Fruit fly (Drosophila melanogaster) whole organism, prepupa: ENCODE data around the gene CG15498.

ENCODE experiments used
- Blimp-1 ChIP-seq: fragments of 200-800 bp; sonication (Bioruptor generic); optimal IDR thresholded peaks from 3 replicates; lab custom pipeline; 2017; ENCODE audit warnings: missing biosample characterization, missing genetic modification characterization, mild to moderate bottlenecking, moderate library complexity, missing genetic modification reagents
- CG10631 ChIP-seq: fragments of 200-800 bp; sonication (Bioruptor generic); optimal IDR thresholded peaks from 2 replicates; lab custom pipeline; 2016; ENCODE audit warnings: missing biosample characterization, missing genetic modification characterization
- CG11762 ChIP-seq: fragments of 200-800 bp; sonication (Bioruptor generic); optimal IDR thresholded peaks from 3 replicates; lab custom pipeline; 2016; ENCODE audit warnings: missing biosample characterization, missing genetic modification characterization; ENCODE audit not compliant: insufficient read depth
- CG15336 ChIP-seq: fragments of 200-800 bp; sonication (Bioruptor generic); IDR thresholded peaks from 2 replicates; pipeline ENCODE4 v1.3.6; 2022; ENCODE audit warnings: missing biosample characterization, missing genetic modification characterization
- CG1621 ChIP-seq: fragments of 200-800 bp; sonication (Bioruptor generic); optimal IDR thresholded peaks from 3 replicates; lab custom pipeline; 2018; ENCODE audit warnings: missing biosample characterization, mild to moderate bottlenecking, missing genetic modification characterization
- CG16779 ChIP-seq: fragments of 200-800 bp; sonication (Bioruptor generic); optimal IDR thresholded peaks from 3 replicates; lab custom pipeline; 2017; ENCODE audit warnings: missing biosample characterization, mild to moderate bottlenecking, missing genetic modification characterization
- CG3032 ChIP-seq: fragments of 200-800 bp; optimal IDR thresholded peaks from 2 replicates; lab custom pipeline; 2019; ENCODE audit warnings: missing biosample characterization, mild to moderate bottlenecking, missing genetic modification characterization, moderate library complexity
- CG31627 ChIP-seq: fragments of 200-800 bp; sonication (Bioruptor generic); optimal IDR thresholded peaks from 3 replicates; lab custom pipeline; 2016; ENCODE audit warnings: missing biosample characterization, missing genetic modification characterization
- CG32006 ChIP-seq: fragments of 200-800 bp; sonication (Bioruptor generic); optimal IDR thresholded peaks from 3 replicates; lab custom pipeline; 2017; ENCODE audit warnings: missing biosample characterization, mild to moderate bottlenecking, missing genetic modification characterization
- CG34406 ChIP-seq: fragments of 200-800 bp; sonication (Bioruptor generic); optimal IDR thresholded peaks from 3 replicates; lab custom pipeline; 2016; ENCODE audit warnings: missing biosample characterization, missing genetic modification characterization
- CG3919 ChIP-seq: fragments of 200-800 bp; sonication (Bioruptor generic); optimal IDR thresholded peaks from 3 replicates; lab custom pipeline; 2016; ENCODE audit warnings: missing biosample characterization, missing genetic modification characterization
- CG4318 ChIP-seq: fragments of 200-800 bp; sonication (Bioruptor generic); optimal IDR thresholded peaks from 3 replicates; lab custom pipeline; 2017; ENCODE audit warnings: missing biosample characterization, mild to moderate bottlenecking, missing genetic modification characterization
- CG6163 ChIP-seq: fragments of 200-800 bp; sonication (Bioruptor generic); IDR thresholded peaks from 3 replicates; pipeline ENCODE4 v1.3.6; 2022; ENCODE audit warnings: missing biosample characterization, missing genetic modification characterization
- CG6276 ChIP-seq: fragments of 200-800 bp; sonication (Bioruptor generic); optimal IDR thresholded peaks from 2 replicates; lab custom pipeline; 2017; ENCODE audit warnings: missing biosample characterization, mild to moderate bottlenecking, missing genetic modification characterization
- CG6792 ChIP-seq: fragments of 200-800 bp; sonication (Bioruptor generic); optimal IDR thresholded peaks from 3 replicates; lab custom pipeline; 2016; ENCODE audit warnings: missing biosample characterization, missing genetic modification characterization
- CG6808 ChIP-seq: fragments of 200-800 bp; sonication (Bioruptor generic); optimal IDR thresholded peaks from 3 replicates; lab custom pipeline; 2017; ENCODE audit warnings: missing biosample characterization, missing genetic modification characterization, mild to moderate bottlenecking, moderate library complexity, missing genetic modification reagents
- CG6854 ChIP-seq: fragments of 200-800 bp; sonication (Bioruptor generic); optimal IDR thresholded peaks from 2 replicates; lab custom pipeline; 2017; ENCODE audit warnings: missing biosample characterization, mild to moderate bottlenecking, missing genetic modification characterization
- CG8119 ChIP-seq: fragments of 200-800 bp; sonication (Bioruptor generic); IDR thresholded peaks from 3 replicates; pipeline ENCODE4 v1.3.6; 2022; ENCODE audit warnings: missing biosample characterization, missing genetic modification characterization
- CG8319 ChIP-seq: fragments of 200-800 bp; sonication (Bioruptor generic); optimal IDR thresholded peaks from 3 replicates; lab custom pipeline; 2016; ENCODE audit warnings: missing biosample characterization, missing genetic modification characterization
- CG8632 ChIP-seq: fragments of 200-800 bp; sonication (Bioruptor generic); optimal IDR thresholded peaks from 3 replicates; lab custom pipeline; 2016; ENCODE audit warnings: missing biosample characterization, missing genetic modification characterization
- CG9139 ChIP-seq: fragments of 200-800 bp; sonication (Bioruptor generic); optimal IDR thresholded peaks from 3 replicates; lab custom pipeline; 2017; ENCODE audit warnings: missing biosample characterization, mild to moderate bottlenecking, missing genetic modification characterization
- Eip75B ChIP-seq: fragments of 200-800 bp; sonication (Bioruptor generic); optimal IDR thresholded peaks from 3 replicates; lab custom pipeline; 2016; ENCODE audit warnings: missing biosample characterization, missing genetic modification characterization
- Eip78C ChIP-seq: fragments of 200-800 bp; sonication (Bioruptor generic); peaks from one replicate; lab custom pipeline; 2016; ENCODE audit warnings: missing biosample characterization, missing genetic modification characterization
- Eip93F ChIP-seq: fragments of 200-800 bp; sonication (Bioruptor generic); optimal IDR thresholded peaks from 2 replicates; lab custom pipeline; 2016; ENCODE audit warnings: missing biosample characterization, mild to moderate bottlenecking, missing genetic modification characterization
- Ets21C ChIP-seq: fragments of 200-800 bp; sonication (Bioruptor generic); optimal IDR thresholded peaks from 3 replicates; lab custom pipeline; 2016; ENCODE audit warnings: missing biosample characterization, missing genetic modification characterization
- Ets96B ChIP-seq: fragments of 200-800 bp; optimal IDR thresholded peaks from 2 replicates; lab custom pipeline; 2019; ENCODE audit warnings: missing biosample characterization, mild to moderate bottlenecking, missing genetic modification characterization, moderate library complexity
- Gug ChIP-seq: fragments of 200-800 bp; sonication (Bioruptor generic); IDR thresholded peaks from 2 replicates; pipeline ENCODE4 v1.3.6; 2022; ENCODE audit warnings: missing biosample characterization, missing genetic modification characterization
- Hr38 ChIP-seq: sonication (Bioruptor generic); optimal IDR thresholded peaks from 2 replicates; lab custom pipeline; 2016; ENCODE audit warnings: missing biosample characterization, missing genetic modification characterization
- Hr39 ChIP-seq: fragments of 200-800 bp; sonication (Bioruptor generic); optimal IDR thresholded peaks from 2 replicates; lab custom pipeline; 2016; ENCODE audit warnings: missing biosample characterization, missing genetic modification characterization
- Hr4 ChIP-seq: fragments of 200-800 bp; sonication (Bioruptor generic); optimal IDR thresholded peaks from 3 replicates; lab custom pipeline; 2016; ENCODE audit warnings: missing biosample characterization, missing genetic modification characterization
- Lpt ChIP-seq: fragments of 200-800 bp; sonication (Bioruptor generic); optimal IDR thresholded peaks from 3 replicates; lab custom pipeline; 2016; ENCODE audit warnings: missing biosample characterization, missing genetic modification characterization
- Met ChIP-seq: fragments of 200-800 bp; sonication (Bioruptor generic); optimal IDR thresholded peaks from 3 replicates; lab custom pipeline; 2016; ENCODE audit warnings: missing biosample characterization, missing genetic modification characterization
- OdsH ChIP-seq: fragments of 200-800 bp; sonication (Bioruptor generic); optimal IDR thresholded peaks from 3 replicates; lab custom pipeline; 2016; ENCODE audit warnings: missing biosample characterization, missing genetic modification characterization
- Smox ChIP-seq: fragments of 200-800 bp; sonication (Bioruptor generic); optimal IDR thresholded peaks from 3 replicates; lab custom pipeline; 2016; ENCODE audit warnings: missing biosample characterization, missing genetic modification characterization
- Sox14 ChIP-seq: fragments of 200-800 bp; sonication (Bioruptor generic); optimal IDR thresholded peaks from 3 replicates; lab custom pipeline; 2016; ENCODE audit warnings: missing biosample characterization, missing genetic modification characterization
- Sox15 ChIP-seq: fragments of 200-800 bp; sonication (Bioruptor generic); optimal IDR thresholded peaks from 3 replicates; lab custom pipeline; 2016; ENCODE audit warnings: missing biosample characterization, missing genetic modification characterization
- achi ChIP-seq: fragments of 200-800 bp; sonication (Bioruptor generic); optimal IDR thresholded peaks from 3 replicates; lab custom pipeline; 2016; ENCODE audit warnings: missing biosample characterization, missing genetic modification characterization
- acj6 ChIP-seq: fragments of 200-800 bp; sonication (Bioruptor generic); optimal IDR thresholded peaks from 3 replicates; lab custom pipeline; 2016; ENCODE audit warnings: missing biosample characterization, missing genetic modification characterization
- cyc ChIP-seq: fragments of 200-800 bp; sonication (Bioruptor generic); optimal IDR thresholded peaks from 3 replicates; lab custom pipeline; 2016; ENCODE audit warnings: missing biosample characterization, missing genetic modification characterization
- dac ChIP-seq: fragments of 200-800 bp; sonication (Bioruptor generic); optimal IDR thresholded peaks from 2 replicates; lab custom pipeline; 2017; ENCODE audit warnings: missing biosample characterization, mild to moderate bottlenecking, missing genetic modification characterization
- dsx ChIP-seq: fragments of 200-800 bp; optimal IDR thresholded peaks from 3 replicates; lab custom pipeline; 2019; ENCODE audit warnings: missing biosample characterization, mild to moderate bottlenecking, missing genetic modification characterization, moderate library complexity; ENCODE audit not compliant: poor library complexity, severe bottlenecking
- eg ChIP-seq: fragments of 200-800 bp; sonication (Bioruptor generic); IDR thresholded peaks from 3 replicates; pipeline ENCODE4 v1.3.6; 2022; ENCODE audit warnings: missing biosample characterization, missing genetic modification characterization
- esn ChIP-seq: fragments of 200-800 bp; sonication (Bioruptor generic); optimal IDR thresholded peaks from 2 replicates; lab custom pipeline; 2016; ENCODE audit warnings: missing biosample characterization, mild to moderate bottlenecking, missing genetic modification characterization, moderate library complexity
- fd85E ChIP-seq: fragments of 200-800 bp; sonication (Bioruptor generic); optimal IDR thresholded peaks from 3 replicates; lab custom pipeline; 2016; ENCODE audit warnings: missing biosample characterization, missing genetic modification characterization
- fkh ChIP-seq: fragments of 200-800 bp; sonication (Bioruptor generic); optimal IDR thresholded peaks from 3 replicates; lab custom pipeline; 2017; ENCODE audit warnings: missing biosample characterization, mild to moderate bottlenecking, missing genetic modification characterization, moderate library complexity
- lz ChIP-seq: fragments of 200-800 bp; sonication (Bioruptor generic); optimal IDR thresholded peaks from 3 replicates; lab custom pipeline; 2016; ENCODE audit warnings: missing biosample characterization, missing genetic modification characterization
- net ChIP-seq: fragments of 200-800 bp; sonication (Bioruptor generic); optimal IDR thresholded peaks from 3 replicates; lab custom pipeline; 2016; ENCODE audit warnings: missing biosample characterization, missing genetic modification characterization
- pdm3 ChIP-seq: fragments of 200-800 bp; sonication (Bioruptor generic); optimal IDR thresholded peaks from 3 replicates; lab custom pipeline; 2016; ENCODE audit warnings: missing biosample characterization, missing genetic modification characterization
- salr ChIP-seq, 2 experiments: fragments of 200-800 bp; sonication (Bioruptor generic); optimal IDR thresholded peaks; 3 replicates each; lab custom pipeline; 2016 to 2018; ENCODE audit warnings: missing biosample characterization in 2 of 2, missing genetic modification characterization in 2 of 2, mild to moderate bottlenecking in 1 of 2
- spab ChIP-seq: fragments of 200-800 bp; sonication (Bioruptor generic); optimal IDR thresholded peaks from 2 replicates; lab custom pipeline; 2017; ENCODE audit warnings: missing biosample characterization, mild to moderate bottlenecking, missing genetic modification characterization, missing genetic modification reagents
- ss ChIP-seq, 2 experiments: fragments of 200-800 bp; sonication (Bioruptor generic); optimal IDR thresholded peaks; 2 replicates in 1 of 2; 3 replicates in 1 of 2; lab custom pipeline; 2017 to 2018; ENCODE audit warnings: mild to moderate bottlenecking in 2 of 2, missing biosample characterization in 2 of 2, missing genetic modification characterization in 2 of 2, moderate library complexity in 1 of 2
- svp ChIP-seq: fragments of 200-800 bp; sonication (Bioruptor generic); peaks from one replicate; lab custom pipeline; 2016; ENCODE audit warnings: missing biosample characterization, missing genetic modification characterization
- vri ChIP-seq: fragments of 200-800 bp; sonication (Bioruptor generic); optimal IDR thresholded peaks from 3 replicates; lab custom pipeline; 2016; ENCODE audit warnings: missing biosample characterization, mild to moderate bottlenecking, missing genetic modification characterization

CG15498 gene

dm6 chr3R:21597877-21598276, 28.9 kb upstream of the CG15498 start:
- no peak for TF ChIP-seq Sox15
- peak; percentile 82 for TF ChIP-seq CG8119 (GFP tag; lab: Robert Waterston, UW)
- TF ChIP-seq acj6 (GFP tag; lab: Kevin White, UChicago) = peak; percentile 35
- TF ChIP-seq CG34406 = no peak
- peak; percentile 77 for TF ChIP-seq eg
- TF ChIP-seq CG6792 (GFP tag; lab: Kevin White, UChicago) = peak; percentile 18
- peak; percentile 66 for TF ChIP-seq Hr4 (GFP tag; lab: Kevin White, UChicago)
- TF ChIP-seq CG11762 (GFP tag; lab: Kevin White, UChicago) = no peak
- TF ChIP-seq Smox (GFP tag; lab: Kevin White, UChicago) = peak; percentile 13
- TF ChIP-seq Blimp-1 (GFP tag; lab: Kevin White, UChicago) = no peak
- peak; percentile 71 for TF ChIP-seq Gug
- peak; percentile 78 for TF ChIP-seq CG32006 (GFP tag; lab: Kevin White, UChicago)
- TF ChIP-seq net = peak; percentile 4
- peak; percentile 47 for TF ChIP-seq CG10631 (GFP tag; lab: Kevin White, UChicago)
- peak; percentile 34 for TF ChIP-seq Eip75B (GFP tag; lab: Kevin White, UChicago)
- TF ChIP-seq esn (GFP tag; lab: Kevin White, UChicago) = peak; percentile 33
- TF ChIP-seq CG8632 (GFP tag; lab: Kevin White, UChicago) = peak; percentile 19
- no peak for TF ChIP-seq Ets96B (tag; lab: Kevin White, UChicago)
- peak; percentile 42 for TF ChIP-seq Hr39
- TF ChIP-seq pdm3 (GFP tag; lab: Kevin White, UChicago) = peak; percentile 37
- no peak for TF ChIP-seq CG9139 (GFP tag; lab: Kevin White, UChicago)
- TF ChIP-seq ss (GFP tag; optimal IDR thresholded peaks at IDR 0.05; lab: Kevin White, UChicago) = peak; percentile 3 to 37
- TF ChIP-seq Sox14 (GFP tag; lab: Kevin White, UChicago) = peak; percentile 42
- no peak for TF ChIP-seq Lpt (GFP tag; lab: Kevin White, UChicago)
- TF ChIP-seq CG4318 (GFP tag; lab: Kevin White, UChicago) = peak; percentile 64
- peak; percentile 4 for TF ChIP-seq CG31627 (GFP tag; lab: Kevin White, UChicago)
- TF ChIP-seq dsx (GFP tag; lab: Kevin White, UChicago) = peak; percentile 49
- peak; percentile 81 for TF ChIP-seq CG6163 (GFP tag; lab: Robert Waterston, UW)
- TF ChIP-seq Eip78C (GFP tag; lab: Kevin White, UChicago) = peak; percentile 90
- peak; percentile 46 for TF ChIP-seq OdsH
- no peak for TF ChIP-seq Ets21C (GFP tag; lab: Kevin White, UChicago)
- no peak for TF ChIP-seq Hr38
- peak; percentile 54 for TF ChIP-seq lz (GFP tag; lab: Kevin White, UChicago)
- no peak for TF ChIP-seq CG6808
- TF ChIP-seq CG8319 (GFP tag; lab: Kevin White, UChicago) = no peak
- TF ChIP-seq achi (GFP tag; lab: Kevin White, UChicago) = peak; percentile 54
- TF ChIP-seq Met (GFP tag; lab: Kevin White, UChicago) = peak; percentile 28
- peak; percentile 83 for TF ChIP-seq CG15336 (GFP tag; lab: Robert Waterston, UW)
- peak; percentile 49 for TF ChIP-seq CG3032 (tag; lab: Kevin White, UChicago)
- peak; percentile 56 for TF ChIP-seq spab (GFP tag; lab: Kevin White, UChicago)
- TF ChIP-seq cyc = peak; percentile 21
- TF ChIP-seq fkh (GFP tag; lab: Kevin White, UChicago) = peak; percentile 22
- TF ChIP-seq CG1621 (tag; lab: Kevin White, UChicago) = peak; percentile 38
- peak; percentile 9 for TF ChIP-seq CG6276 (GFP tag; lab: Kevin White, UChicago)
- no peak for TF ChIP-seq fd85E (GFP tag; lab: Kevin White, UChicago)
- no peak for TF ChIP-seq vri (GFP tag; lab: Kevin White, UChicago)
- TF ChIP-seq CG16779 = peak; percentile 9
- no peak for TF ChIP-seq svp
- TF ChIP-seq dac (GFP tag; lab: Kevin White, UChicago) = peak; percentile 42
- peak; percentile 23 to 34 for TF ChIP-seq salr (GFP tag; optimal IDR thresholded peaks at IDR 0.05; lab: Kevin White, UChicago)
- no peak for TF ChIP-seq Eip93F
- TF ChIP-seq CG6854 (GFP tag; lab: Kevin White, UChicago) = no peak
- TF ChIP-seq CG3919 (GFP tag; lab: Kevin White, UChicago) = peak; percentile 20
